Worm (Caenorhabditis elegans) whole organism, L1 larva: Measurements from ENCODE around the gene H28G03.3.

Experiments used
- C04F5.9 ChIP-seq: sonication (generic microtip); optimal IDR thresholded peaks from 2 replicates; lab custom pipeline; 2016; ENCODE audit warnings: missing genetic modification characterization, missing compliant biosample characterization
- C16A3.4 ChIP-seq: fragments of 150-350 bp; optimal IDR thresholded peaks from 2 replicates; lab custom pipeline; 2014; ENCODE audit warnings: missing biosample characterization, missing genetic modification characterization
- C34B4.2 ChIP-seq: sonication (generic microtip); optimal IDR thresholded peaks from 2 replicates; lab custom pipeline; 2017; ENCODE audit warnings: mild to moderate bottlenecking, missing genetic modification characterization, missing compliant biosample characterization
- F16B12.6 ChIP-seq: fragments of 150-350 bp; optimal IDR thresholded peaks from 2 replicates; lab custom pipeline; 2014; ENCODE audit warnings: missing biosample characterization, missing genetic modification characterization
- Y116A8C.19 ChIP-seq: sonication (generic microtip); optimal IDR thresholded peaks from 2 replicates; lab custom pipeline; 2016; ENCODE audit warnings: missing compliant biosample characterization, missing genetic modification characterization, borderline replicate concordance
- aha-1 ChIP-seq: fragments of 150-350 bp; optimal IDR thresholded peaks from 2 replicates; lab custom pipeline; 2014; ENCODE audit warnings: missing biosample characterization, missing genetic modification characterization
- aly-2 ChIP-seq: fragments of 150-350 bp; optimal IDR thresholded peaks from 2 replicates; lab custom pipeline; 2014; ENCODE audit warnings: missing biosample characterization, missing genetic modification characterization
- ama-1 ChIP-seq: fragments of 150-350 bp; optimal IDR thresholded peaks from 2 replicates; lab custom pipeline; 2014
- blmp-1 ChIP-seq: fragments of 150-350 bp; optimal IDR thresholded peaks from 2 replicates; lab custom pipeline; 2014; ENCODE audit warnings: missing biosample characterization, missing genetic modification characterization
- ceh-8 ChIP-seq: fragments of 200-800 bp; sonication (Bioruptor generic); optimal IDR thresholded peaks from 2 replicates; lab custom pipeline; 2018; ENCODE audit warnings: mild to moderate bottlenecking, missing genetic modification characterization, moderate library complexity, missing compliant biosample characterization
- ceh-90 ChIP-seq: sonication (generic microtip); optimal IDR thresholded peaks from 2 replicates; lab custom pipeline; 2016; ENCODE audit warnings: missing genetic modification characterization, missing compliant biosample characterization
- ces-1 ChIP-seq: fragments of 150-350 bp; optimal IDR thresholded peaks from 2 replicates; lab custom pipeline; 2014; ENCODE audit warnings: missing biosample characterization, missing genetic modification reagents, missing genetic modification characterization
- dpl-1 ChIP-seq, 3 experiments: fragments of 150-350 bp in 2 of 3; sonication (generic microtip) in 1 of 3; optimal IDR thresholded peaks; 2 replicates each; lab custom pipeline; 2014 to 2017; ENCODE audit warnings: missing biosample characterization in 3 of 3, missing genetic modification characterization in 3 of 3, missing genetic modification reagents in 3 of 3
- dsc-1 ChIP-seq: sonication (generic microtip); optimal IDR thresholded peaks from 2 replicates; lab custom pipeline; 2016; ENCODE audit warnings: mild to moderate bottlenecking, missing genetic modification characterization, missing compliant biosample characterization
- efl-1 ChIP-seq, 4 experiments: fragments of 150-350 bp; optimal IDR thresholded peaks in 3 of 4; peaks in 1 of 4; 1 replicate in 1 of 4; 2 replicates in 3 of 4; lab custom pipeline; 2014; ENCODE audit warnings: missing biosample characterization in 2 of 4, missing genetic modification characterization in 2 of 4, missing genetic modification reagents in 2 of 4
- elt-2 ChIP-seq: sonication (generic microtip); optimal IDR thresholded peaks from 2 replicates; lab custom pipeline; 2016; ENCODE audit warnings: missing genetic modification characterization, mild to moderate bottlenecking, inconsistent platforms, missing compliant biosample characterization, missing genetic modification reagents
- ets-5 ChIP-seq: fragments of 200-800 bp; sonication (Bioruptor generic); IDR thresholded peaks from 2 replicates; pipeline ENCODE4 v1.3.6; 2022; ENCODE audit warnings: missing genetic modification characterization, missing compliant biosample characterization
- fkh-8 ChIP-seq: sonication (generic microtip); optimal IDR thresholded peaks from 2 replicates; lab custom pipeline; 2016; ENCODE audit warnings: mild to moderate bottlenecking, missing genetic modification characterization, missing compliant biosample characterization
- fos-1 ChIP-seq: fragments of 150-350 bp; optimal IDR thresholded peaks from 2 replicates; lab custom pipeline; 2014; ENCODE audit warnings: missing biosample characterization, missing genetic modification characterization
- hlh-17 ChIP-seq: fragments of 200-800 bp; sonication (Bioruptor generic); optimal IDR thresholded peaks from 2 replicates; lab custom pipeline; 2018; ENCODE audit warnings: missing genetic modification characterization, mild to moderate bottlenecking, missing compliant biosample characterization, moderate library complexity, borderline replicate concordance
- irx-1 ChIP-seq: sonication (generic microtip); optimal IDR thresholded peaks from 2 replicates; lab custom pipeline; 2016; ENCODE audit warnings: missing genetic modification characterization, missing compliant biosample characterization
- jun-1 ChIP-seq: fragments of 150-350 bp; optimal IDR thresholded peaks from 2 replicates; lab custom pipeline; 2014; ENCODE audit warnings: missing biosample characterization, missing genetic modification reagents, missing genetic modification characterization
- lin-13 ChIP-seq: fragments of 150-350 bp; optimal IDR thresholded peaks from 2 replicates; lab custom pipeline; 2014; ENCODE audit warnings: missing biosample characterization, missing genetic modification reagents, missing genetic modification characterization
- lin-14 ChIP-seq: fragments of 200-800 bp; sonication (Bioruptor generic); optimal IDR thresholded peaks from 2 replicates; lab custom pipeline; 2018; ENCODE audit warnings: mild to moderate bottlenecking, missing genetic modification characterization, moderate library complexity, missing compliant biosample characterization
- lin-35 ChIP-seq, 2 experiments: fragments of 150-350 bp; optimal IDR thresholded peaks; 2 replicates each; lab custom pipeline; 2014; ENCODE audit warnings: missing biosample characterization in 2 of 2, missing genetic modification characterization in 2 of 2, missing genetic modification reagents in 2 of 2
- lin-39 ChIP-seq: fragments of 150-350 bp; optimal IDR thresholded peaks from 2 replicates; lab custom pipeline; 2014; ENCODE audit warnings: missing biosample characterization, missing genetic modification reagents, missing genetic modification characterization
- lir-3 ChIP-seq: sonication (generic microtip); optimal IDR thresholded peaks from 2 replicates; lab custom pipeline; 2016; ENCODE audit warnings: mild to moderate bottlenecking, missing genetic modification characterization, moderate library complexity, missing compliant biosample characterization; ENCODE audit not compliant: poor library complexity
- lsy-2 ChIP-seq, 2 experiments: fragments of 150-350 bp; optimal IDR thresholded peaks; 2 replicates each; lab custom pipeline; 2014; ENCODE audit warnings: missing biosample characterization in 2 of 2, missing genetic modification characterization in 2 of 2
- mab-9 ChIP-seq: fragments of 200-800 bp; sonication (Bioruptor generic); IDR thresholded peaks from 2 replicates; pipeline ENCODE4 v1.3.6; 2022; ENCODE audit warnings: missing genetic modification reagents, missing genetic modification characterization, missing compliant biosample characterization
- mep-1 ChIP-seq: fragments of 150-350 bp; optimal IDR thresholded peaks from 2 replicates; lab custom pipeline; 2014; ENCODE audit warnings: missing biosample characterization, missing genetic modification characterization
- nhr-19 ChIP-seq: fragments of 200-800 bp; sonication (Bioruptor generic); conservative IDR thresholded peaks from 2 replicates; pipeline ENCODE4 v1.3.6; 2022; ENCODE audit warnings: missing genetic modification characterization, missing compliant biosample characterization
- nhr-20 ChIP-seq: sonication (generic microtip); optimal IDR thresholded peaks from 2 replicates; lab custom pipeline; 2016; ENCODE audit warnings: mild to moderate bottlenecking, missing genetic modification characterization, missing compliant biosample characterization
- nhr-237 ChIP-seq: fragments of 150-350 bp; optimal IDR thresholded peaks from 2 replicates; lab custom pipeline; 2014; ENCODE audit warnings: missing biosample characterization, missing genetic modification characterization
- nhr-47 ChIP-seq: sonication (generic microtip); optimal IDR thresholded peaks from 2 replicates; lab custom pipeline; 2016; ENCODE audit warnings: mild to moderate bottlenecking, missing genetic modification characterization, moderate library complexity, missing compliant biosample characterization
- nhr-71 ChIP-seq: sonication (generic microtip); optimal IDR thresholded peaks from 2 replicates; lab custom pipeline; 2016; ENCODE audit warnings: mild to moderate bottlenecking, missing genetic modification characterization, moderate library complexity, missing compliant biosample characterization
- nhr-77 ChIP-seq: fragments of 150-350 bp; optimal IDR thresholded peaks from 2 replicates; lab custom pipeline; 2014; ENCODE audit warnings: missing biosample characterization, missing genetic modification characterization
- nhr-84 ChIP-seq: sonication (generic microtip); optimal IDR thresholded peaks from 2 replicates; lab custom pipeline; 2017; ENCODE audit warnings: missing biosample characterization, missing genetic modification characterization
- nhr-85 ChIP-seq: sonication (generic microtip); peaks from one replicate; lab custom pipeline; 2016; ENCODE audit warnings: missing genetic modification characterization, inconsistent platforms, missing compliant biosample characterization
- pag-3 ChIP-seq: sonication (generic microtip); optimal IDR thresholded peaks from 2 replicates; lab custom pipeline; 2017; ENCODE audit warnings: missing genetic modification characterization, mild to moderate bottlenecking, missing compliant biosample characterization, antibody characterized with exemption, borderline replicate concordance; ENCODE audit not compliant: insufficient read depth
- pqm-1 ChIP-seq: sonication (generic microtip); optimal IDR thresholded peaks from 3 replicates; lab custom pipeline; 2017; ENCODE audit warnings: missing biosample characterization, missing genetic modification characterization
- rnt-1 ChIP-seq: sonication (generic microtip); optimal IDR thresholded peaks from 2 replicates; lab custom pipeline; 2016; ENCODE audit warnings: mild to moderate bottlenecking, missing genetic modification characterization, moderate library complexity, missing compliant biosample characterization
- skn-1 ChIP-seq: fragments of 150-350 bp; optimal IDR thresholded peaks from 2 replicates; lab custom pipeline; 2014; ENCODE audit warnings: missing biosample characterization, missing genetic modification characterization
- snu-23 ChIP-seq: sonication (generic microtip); optimal IDR thresholded peaks from 2 replicates; lab custom pipeline; 2016; ENCODE audit warnings: missing genetic modification characterization, missing compliant biosample characterization
- sox-4 ChIP-seq: sonication (generic microtip); optimal IDR thresholded peaks from 2 replicates; lab custom pipeline; 2016; ENCODE audit warnings: missing genetic modification characterization, missing compliant biosample characterization
- sup-37 ChIP-seq: fragments of 200-800 bp; sonication (Bioruptor generic); optimal IDR thresholded peaks from 2 replicates; lab custom pipeline; 2018; ENCODE audit warnings: mild to moderate bottlenecking, missing genetic modification characterization, missing compliant biosample characterization
- swsn-7 ChIP-seq: sonication (generic microtip); optimal IDR thresholded peaks from 2 replicates; lab custom pipeline; 2016; ENCODE audit warnings: missing genetic modification characterization, missing compliant biosample characterization
- tbx-2 ChIP-seq: sonication (generic microtip); optimal IDR thresholded peaks from 2 replicates; lab custom pipeline; 2016; ENCODE audit warnings: missing genetic modification characterization, missing compliant biosample characterization
- xbp-1 ChIP-seq: sonication (generic microtip); optimal IDR thresholded peaks from 2 replicates; lab custom pipeline; 2016; ENCODE audit warnings: missing genetic modification characterization, missing compliant biosample characterization
- ztf-11 ChIP-seq, 2 experiments: sonication (generic microtip); optimal IDR thresholded peaks; 2 replicates each; lab custom pipeline; 2016 to 2017; ENCODE audit warnings: missing genetic modification characterization in 2 of 2, missing biosample characterization in 1 of 2, missing compliant biosample characterization in 1 of 2

H28G03.3 gene

DNA sequence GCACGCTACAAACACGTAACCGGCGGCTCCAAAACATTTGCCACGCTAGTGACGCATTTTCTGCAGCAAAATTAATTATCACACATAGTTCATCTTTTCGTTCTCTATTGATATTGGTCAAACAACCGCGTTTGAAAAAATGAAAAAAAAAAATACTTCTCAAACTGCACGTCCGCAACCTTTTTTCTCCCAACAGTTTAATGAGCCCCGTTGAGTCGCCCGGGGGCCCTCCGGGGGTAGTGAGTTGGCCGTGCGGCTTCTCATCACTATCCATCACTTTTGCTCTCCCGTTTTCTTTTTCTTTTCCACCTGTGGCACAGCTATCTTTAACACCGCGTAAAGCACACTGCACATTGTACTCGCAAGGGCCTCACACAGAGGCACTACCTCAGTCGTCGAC, 16.7 kb downstream of the H28G03.3 start:
- TF ChIP-seq aly-2 (tag; lab: Kevin White, UChicago): no peak
- TF ChIP-seq ceh-8 (GFP tag; lab: Kevin White, UChicago): no peak
- TF ChIP-seq aha-1: peak; percentile 84
- peak; percentile 16 for TF ChIP-seq tbx-2 (tag; lab: Kevin White, UChicago)
- TF ChIP-seq nhr-20 (tag; lab: Kevin White, UChicago): peak; percentile 18
- peak; percentile 50 for TF ChIP-seq lin-14
- TF ChIP-seq pag-3 (tag; lab: Kevin White, UChicago): no peak
- peak; percentile 4 for TF ChIP-seq nhr-47 (tag; lab: Kevin White, UChicago)
- no peak for TF ChIP-seq blmp-1 (tag; lab: Kevin White, UChicago)
- no peak for TF ChIP-seq dpl-1 (GFP tag; optimal IDR thresholded peaks at IDR 0.05; lab: Kevin White, UChicago)
- TF ChIP-seq mep-1 (tag; lab: Kevin White, UChicago): no peak
- TF ChIP-seq ama-1 (lab: Kevin White, UChicago): no peak
- no peak for TF ChIP-seq lin-35 (GFP tag; optimal IDR thresholded peaks at IDR 0.05; lab: Kevin White, UChicago)
- TF ChIP-seq Y116A8C.19 (tag; lab: Kevin White, UChicago): no peak
- TF ChIP-seq lin-13: no peak
- TF ChIP-seq F16B12.6: no peak
- TF ChIP-seq nhr-19: peak; percentile 59; the same call in 1 of the 2 replicates
- TF ChIP-seq nhr-237 (tag; lab: Kevin White, UChicago): no peak
- TF ChIP-seq swsn-7 (tag; lab: Kevin White, UChicago): peak; percentile 31
- no peak for TF ChIP-seq fkh-8 (tag; lab: Kevin White, UChicago)
- no peak for TF ChIP-seq fos-1 (tag; lab: Kevin White, UChicago)
- no peak for TF ChIP-seq efl-1 (optimal IDR thresholded peaks at IDR 0.05; lab: Kevin White, UChicago)
- no peak for TF ChIP-seq efl-1 (GFP tag; optimal IDR thresholded peaks at IDR 0.05 in 1 of 2; lab: Kevin White, UChicago)
- no peak for TF ChIP-seq C34B4.2 (tag; lab: Kevin White, UChicago)
- TF ChIP-seq ceh-90: no peak
- no peak for TF ChIP-seq ces-1 (GFP tag; lab: Kevin White, UChicago)
- no peak for TF ChIP-seq sox-4 (tag; lab: Kevin White, UChicago)
- peak; percentile 19 for TF ChIP-seq lin-39 (tag; lab: Kevin White, UChicago)
- peak; percentile 27 for TF ChIP-seq lir-3 (tag; lab: Kevin White, UChicago)
- TF ChIP-seq skn-1 (tag; lab: Kevin White, UChicago): no peak
- TF ChIP-seq ztf-11 (tag; optimal IDR thresholded peaks at IDR 0.05; lab: Kevin White, UChicago): no peak
- TF ChIP-seq rnt-1 (tag; lab: Kevin White, UChicago): peak; percentile 37
- TF ChIP-seq sup-37 (GFP tag; lab: Kevin White, UChicago): no peak
- TF ChIP-seq ets-5 (GFP tag; lab: Robert Waterston, UW): no peak
- TF ChIP-seq xbp-1: no peak
- no peak for TF ChIP-seq jun-1 (tag; lab: Kevin White, UChicago)
- no peak for TF ChIP-seq nhr-77 (tag; lab: Kevin White, UChicago)
- no peak for TF ChIP-seq pqm-1
- peak; percentile 20 for TF ChIP-seq snu-23 (GFP tag; lab: Kevin White, UChicago)
- TF ChIP-seq mab-9 (GFP tag; lab: Robert Waterston, UW): no peak
- TF ChIP-seq lsy-2 (tag; optimal IDR thresholded peaks at IDR 0.05; lab: Kevin White, UChicago): no peak
- no peak for TF ChIP-seq irx-1 (tag; lab: Kevin White, UChicago)
- TF ChIP-seq nhr-71 (tag; lab: Kevin White, UChicago): peak; percentile 76
- no peak for TF ChIP-seq hlh-17 (GFP tag; lab: Kevin White, UChicago)
- no peak for TF ChIP-seq C16A3.4 (tag; lab: Kevin White, UChicago)
- peak; percentile 44 for TF ChIP-seq nhr-85 (tag; lab: Kevin White, UChicago)
- TF ChIP-seq nhr-84 (tag; lab: Kevin White, UChicago): no peak
- TF ChIP-seq dsc-1 (tag; lab: Kevin White, UChicago): no peak
- no peak for TF ChIP-seq elt-2 (tag; lab: Kevin White, UChicago)
- no peak for TF ChIP-seq C04F5.9 (tag; lab: Kevin White, UChicago)
